Worm (Caenorhabditis elegans): ENCODE results near the gene eat-20.

eat-20 gene

ce11 chrX:15492759-15493158 lies 17.1 kb upstream of the eat-20 start (continued):
- TF ChIP-seq fos-1 (tag; optimal IDR thresholded peaks at IDR 0.05) (no peak), ztf-11 (tag; optimal IDR thresholded peaks at IDR 0.05) (no peak), dmd-9 (GFP tag; IDR thresholded peaks at IDR 0.05) (peak; percentile 73; the same call in 1 of the 2 replicates), F10B5.3 (tag; optimal IDR thresholded peaks at IDR 0.05) (no peak), daf-16 (GFP tag; optimal IDR thresholded peaks at IDR 0.05) (peak in 1 of 2 experiments; percentile 59), daf-16 (tag; optimal IDR thresholded peaks at IDR 0.05) (peak; percentile 35), snpc-4 (tag; optimal IDR thresholded peaks at IDR 0.05) (no peak), ceh-28 (tag; optimal IDR thresholded peaks at IDR 0.05) (peak; percentile 1), Y75B8A.6 (GFP tag; IDR thresholded peaks at IDR 0.05) (no peak), F26F4.8 (GFP tag; conservative IDR thresholded peaks at IDR 0.05) (no peak), cey-2 (tag; optimal IDR thresholded peaks at IDR 0.05; ENCODE audit: borderline replicate concordance, insufficient read depth) (no peak), tag-97 (GFP tag; IDR thresholded peaks at IDR 0.05) (no peak), nhr-237 (tag; optimal IDR thresholded peaks at IDR 0.05) (no peak), madf-5 (GFP tag; IDR thresholded peaks at IDR 0.05) (no peak), nhr-42 (GFP tag; IDR thresholded peaks at IDR 0.05) (peak; percentile 81; the same call in 1 of the 2 replicates), tra-1 (GFP tag; IDR thresholded peaks at IDR 0.05) (no peak), saeg-2 (GFP tag; IDR thresholded peaks at IDR 0.05) (peak; percentile 84), F37D6.2 (tag; optimal IDR thresholded peaks at IDR 0.05) (peak; percentile 80), mdl-1 (tag; optimal IDR thresholded peaks at IDR 0.05) (peak; percentile 37 to 86), hlh-30 (tag; optimal IDR thresholded peaks at IDR 0.05; ENCODE audit: insufficient read depth) (peak; percentile 96), dmd-6 (GFP tag; IDR thresholded peaks at IDR 0.05) (peak; percentile 92), ctbp-1 (GFP tag; IDR thresholded peaks at IDR 0.05) (peak; percentile 80), daf-19 (GFP tag; conservative IDR thresholded peaks at IDR 0.05) (no peak), hmg-1.1 (GFP tag; IDR thresholded peaks at IDR 0.05) (peak; percentile 89), madf-9 (GFP tag; conservative IDR thresholded peaks at IDR 0.05) (peak; percentile 48; the same call in 1 of the 2 replicates), lin-29 (GFP tag; IDR thresholded peaks at IDR 0.05) (no peak), sdz-12 (GFP tag; optimal IDR thresholded peaks at IDR 0.05) (no peak), daf-12 (tag; optimal IDR thresholded peaks at IDR 0.05) (no peak), set-16 (GFP tag; IDR thresholded peaks at IDR 0.05) (peak; percentile 50; the same call in 1 of the 2 replicates), F49E8.2 (tag; optimal IDR thresholded peaks at IDR 0.05; ENCODE audit: borderline replicate concordance) (no peak), T20F7.1 (GFP tag; optimal IDR thresholded peaks at IDR 0.05) (peak; percentile 67), aha-1 (tag) (peak; percentile 99), arid-1 (GFP tag; conservative IDR thresholded peaks at IDR 0.05) (peak; percentile 75), egl-43 (GFP tag; IDR thresholded peaks at IDR 0.05) (peak; percentile 75), mes-2 (tag; optimal IDR thresholded peaks at IDR 0.05; ENCODE audit: poor library complexity, severe bottlenecking) (peak; percentile 90), lin-13 (GFP tag; optimal IDR thresholded peaks at IDR 0.05) (peak; percentile 90), mdt-29 (GFP tag; IDR thresholded peaks at IDR 0.05) (peak; percentile 53; the same call in 1 of the 2 replicates), skn-1 (tag; optimal IDR thresholded peaks at IDR 0.05) (no peak), dmd-8 (GFP tag; IDR thresholded peaks at IDR 0.05) (no peak), daf-8 (GFP tag; IDR thresholded peaks at IDR 0.05) (no peak), gei-8 (GFP tag; optimal IDR thresholded peaks at IDR 0.05) (no peak), unc-39 (tag; optimal IDR thresholded peaks at IDR 0.05) (no peak), ZK546.5 (tag; optimal IDR thresholded peaks at IDR 0.05) (no peak), lsy-2 (tag; optimal IDR thresholded peaks at IDR 0.05) (peak; percentile 69 to 84), F44E2.7 (GFP tag; IDR thresholded peaks at IDR 0.05) (no peak), nhr-48 (tag; optimal IDR thresholded peaks at IDR 0.05) (peak; percentile 65), jun-1 (tag; optimal IDR thresholded peaks at IDR 0.05) (no peak), hif-1 (tag; optimal IDR thresholded peaks at IDR 0.05) (peak in 1 of 2 experiments; percentile 55), Y48G9A.11 (GFP tag; IDR thresholded peaks at IDR 0.05) (no peak), nhr-41 (GFP tag; IDR thresholded peaks at IDR 0.05) (no peak), spr-3 (GFP tag; optimal IDR thresholded peaks at IDR 0.05) (no peak)
